Worm (Caenorhabditis elegans) whole organism, young adult: ENCODE measurements around the gene F46C5.10.

Experiments used
- F57A8.1 ChIP-seq: fragments of 200-800 bp; sonication (Bioruptor generic); optimal IDR thresholded peaks from 2 replicates; lab custom pipeline; 2018; ENCODE audit warnings: mild to moderate bottlenecking, missing genetic modification characterization, moderate library complexity, missing compliant biosample characterization
- ZK185.1 ChIP-seq: sonication (generic microtip); optimal IDR thresholded peaks from 2 replicates; lab custom pipeline; 2016; ENCODE audit warnings: mild to moderate bottlenecking, missing genetic modification characterization, missing compliant biosample characterization; ENCODE audit not compliant: poor library complexity, severe bottlenecking
- ccch-3 ChIP-seq: fragments of 200-800 bp; sonication (Bioruptor generic); optimal IDR thresholded peaks from 2 replicates; lab custom pipeline; 2018; ENCODE audit warnings: mild to moderate bottlenecking, missing genetic modification characterization, missing compliant biosample characterization
- egl-18 ChIP-seq: fragments of 200-800 bp; sonication (Bioruptor generic); IDR thresholded peaks from 2 replicates; pipeline ENCODE4 v1.3.6; 2022; ENCODE audit warnings: missing genetic modification reagents, missing genetic modification characterization, missing compliant biosample characterization
- egl-44 ChIP-seq: fragments of 200-800 bp; sonication (Bioruptor generic); IDR thresholded peaks from 2 replicates; pipeline ENCODE4 v1.3.6; 2022; ENCODE audit warnings: missing genetic modification reagents, missing genetic modification characterization, missing compliant biosample characterization
- nhr-80 ChIP-seq: sonication (generic microtip); optimal IDR thresholded peaks from 2 replicates; lab custom pipeline; 2016; ENCODE audit warnings: missing genetic modification characterization, missing compliant biosample characterization
- pbrm-1 ChIP-seq: fragments of 200-800 bp; sonication (Bioruptor generic); IDR thresholded peaks from 2 replicates; pipeline ENCODE4 v1.3.6; 2022; ENCODE audit warnings: missing genetic modification reagents, missing genetic modification characterization, missing compliant biosample characterization
- rpc-1 ChIP-seq, 2 experiments: fragments of 150-350 bp in 1 of 2; sonication (generic microtip) in 1 of 2; optimal IDR thresholded peaks; 2 replicates each; lab custom pipeline; 2014 to 2018; ENCODE audit warnings: missing biosample characterization in 1 of 2, missing genetic modification characterization in 1 of 2, missing genetic modification reagents in 1 of 2, missing genotype in 1 of 2
- tbx-9 ChIP-seq: sonication (generic microtip); optimal IDR thresholded peaks from 2 replicates; lab custom pipeline; 2016; ENCODE audit warnings: borderline replicate concordance, missing genetic modification characterization, inconsistent platforms, missing compliant biosample characterization
- unc-130 ChIP-seq: sonication (generic microtip); optimal IDR thresholded peaks from 2 replicates; lab custom pipeline; 2016; ENCODE audit warnings: missing genetic modification reagents, missing genetic modification characterization, missing compliant biosample characterization

- TF ChIP-seq pbrm-1 (GFP tag; lab: Robert Waterston, UW) (no peak), unc-130 (GFP tag; lab: Kevin White, UChicago) (no peak), tbx-9 (tag; lab: Kevin White, UChicago) (no peak), egl-44 (GFP tag; lab: Robert Waterston, UW) (no peak), ZK185.1 (no peak), ccch-3 (no peak), egl-18 (no peak), rpc-1 (optimal IDR thresholded peaks at IDR 0.05; lab: Kevin White, UChicago) (no peak), rpc-1 (tag; optimal IDR thresholded peaks at IDR 0.05; lab: Kevin White, UChicago) (no peak), nhr-80 (no peak), F57A8.1 (GFP tag; lab: Kevin White, UChicago) (no peak)
Observed at ce11 chrII:8810679-8811413, 8.0 kb downstream of the F46C5.10 start, which contains the start of the genes F46C5.9 and rer-1.
